Fruit fly (Drosophila melanogaster): Measurements from ENCODE around the gene CG43233.
"Not testable (repeated sequence)": the region's sequence is repeated elsewhere in the genome, so short reads cannot be mapped to it uniquely, and the experiment has no call there.

CG43233 gene

dm6 chr2L:20473285-20473684 lies at the start of gene CG43233:
Gene CG43233, minus strand, starts transcription at chr2L:20473385.
- TF ChIP-seq noc (tag; optimal IDR thresholded peaks at IDR 0.05): no peak

dm6 chr2L:20494423-20495052 lies 21.4 kb upstream of the CG43233 start, which contains the start of gene CG34007:
Gene CG34007, plus strand, starts transcription at chr2L:20495030.
- no peak for TF ChIP-seq noc (tag; optimal IDR thresholded peaks at IDR 0.05)

- no peak for TF ChIP-seq noc (tag; optimal IDR thresholded peaks at IDR 0.05)
Measured at dm6 chr2L:20488128-20488527, 14.9 kb upstream of the CG43233 start.

- TF ChIP-seq noc (tag; optimal IDR thresholded peaks at IDR 0.05): no peak
Measured at dm6 chr2L:20487723-20488122, 14.5 kb upstream of the CG43233 start.

dm6 chr2L:20486752-20487141 lies 13.6 kb upstream of the CG43233 start:
- no peak for TF ChIP-seq noc (tag; optimal IDR thresholded peaks at IDR 0.05)

- TF ChIP-seq noc (tag; optimal IDR thresholded peaks at IDR 0.05): no peak
Measured at dm6 chr2L:20486050-20486751, 13.0 kb upstream of the CG43233 start.

- TF ChIP-seq noc (tag; optimal IDR thresholded peaks at IDR 0.05): no peak
Measured at dm6 chr2L:20483603-20484002, 10.4 kb upstream of the CG43233 start.

DNA sequence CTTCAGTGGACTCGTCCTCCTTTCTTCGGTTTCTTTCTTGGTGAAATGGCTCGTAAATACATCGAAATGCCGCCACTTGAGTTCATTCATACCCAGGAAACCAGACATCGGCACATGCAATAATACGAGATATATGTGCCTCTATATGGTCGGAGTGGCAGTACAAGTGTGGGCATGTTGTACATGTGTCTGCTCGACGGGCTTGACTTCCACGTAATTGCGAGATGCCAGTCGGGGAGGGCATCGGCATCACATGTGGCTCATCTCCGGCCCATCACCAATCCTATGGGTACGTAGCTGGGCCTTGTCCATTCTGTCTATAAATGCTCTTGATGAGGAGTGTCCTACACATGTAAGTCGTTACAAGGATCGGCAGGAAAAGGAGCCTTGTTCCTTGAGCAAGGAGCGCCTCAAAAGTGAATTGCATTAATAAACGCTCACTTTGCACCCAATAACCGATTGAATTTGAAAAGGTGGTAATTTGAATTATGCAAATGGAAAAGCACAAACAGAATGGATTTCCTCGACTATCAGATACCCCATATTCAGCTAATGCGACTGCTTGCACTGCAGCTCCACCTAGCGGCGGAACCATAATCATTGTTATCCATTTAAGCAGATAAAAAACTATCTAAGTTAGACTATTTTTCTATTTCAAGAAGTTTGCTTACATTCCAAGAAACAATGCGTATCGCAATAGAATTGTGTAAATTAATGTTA lies 8.1 kb upstream of the CG43233 start:
- no peak for TF ChIP-seq noc (tag; optimal IDR thresholded peaks at IDR 0.05)

- no peak for TF ChIP-seq noc (tag; optimal IDR thresholded peaks at IDR 0.05)
Measured at dm6 chr2L:20479694-20480093, 6.5 kb upstream of the CG43233 start.

- TF ChIP-seq noc (tag; optimal IDR thresholded peaks at IDR 0.05): no peak
Measured at dm6 chr2L:20478549-20479238, 5.5 kb upstream of the CG43233 start.

dm6 chr2L:20476718-20477277 lies 3.6 kb upstream of the CG43233 start:
- no peak for TF ChIP-seq noc (tag; optimal IDR thresholded peaks at IDR 0.05)

- TF ChIP-seq noc (tag; optimal IDR thresholded peaks at IDR 0.05): no peak
Measured at dm6 chr2L:20464385-20464784, 8.8 kb downstream of the CG43233 start.

DNA sequence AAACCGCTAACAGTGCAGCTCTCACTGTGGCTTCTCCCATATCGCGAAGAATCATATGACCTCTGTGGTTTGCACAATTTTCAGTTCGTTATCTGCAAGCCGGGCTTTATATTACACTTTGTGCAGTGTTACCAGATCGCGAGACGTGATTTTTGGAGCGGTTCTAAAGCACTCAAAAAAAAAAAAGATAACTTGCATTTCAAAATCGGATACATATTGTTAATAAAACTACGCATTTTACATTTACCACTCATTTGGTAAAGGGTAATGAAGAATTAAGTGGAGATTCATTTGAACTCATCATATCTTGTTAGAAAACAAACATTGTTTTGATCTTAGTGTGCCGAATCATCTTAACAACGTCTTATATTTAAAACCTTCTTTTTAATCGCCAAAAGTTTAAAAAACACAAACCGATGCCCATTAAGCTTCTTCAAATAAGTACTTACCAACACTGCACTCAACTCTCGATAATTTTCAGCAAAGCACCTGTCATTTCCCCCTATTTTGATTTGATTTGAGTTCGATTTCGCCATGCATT lies 9.8 kb downstream of the CG43233 start, which contains the start of gene CG2493:
Gene CG2493 (minus strand): TSS at position 129 of the 541 bp plus-strand sequence.
- TF ChIP-seq noc (tag; optimal IDR thresholded peaks at IDR 0.05): no peak

- TF ChIP-seq noc (tag; optimal IDR thresholded peaks at IDR 0.05): not testable (repeated sequence)
Measured at dm6 chr2L:20458975-20459374, 14.2 kb downstream of the CG43233 start, which contains the start of the genes CG18858 and Cdc23. Gene CG18858, minus strand, starts transcription at chr2L:20459075. Gene Cdc23, plus strand, starts transcription at chr2L:20459342.

- not testable (repeated sequence) for TF ChIP-seq noc (tag; optimal IDR thresholded peaks at IDR 0.05)
Measured at dm6 chr2L:20449864-20450263, 23.3 kb downstream of the CG43233 start, which contains the start of the genes CG31683 and CG31687. Gene CG31683, minus strand, starts transcription at chr2L:20449964. Gene CG31687, plus strand, starts transcription at chr2L:20450225.
